Fruit fly (Drosophila melanogaster) whole organism, embryonic: ENCODE measurements around the gene CG14329.
A peak's percentile ranks its signal among the peaks of the same experiment; 100 is the strongest.

Experiments
- CG10565 ChIP-seq: fragments of 200-800 bp; sonication (Bioruptor generic); optimal IDR thresholded peaks from 3 replicates; lab custom pipeline; 2016; ENCODE audit warnings: missing biosample characterization, mild to moderate bottlenecking, missing genetic modification characterization
- CG11085 ChIP-seq: fragments of 200-800 bp; sonication (Bioruptor generic); IDR thresholded peaks from 2 replicates; pipeline ENCODE4 v1.3.6; 2022; ENCODE audit warnings: missing biosample characterization, missing genetic modification characterization
- CG15696 ChIP-seq: fragments of 200-800 bp; sonication (Bioruptor generic); optimal IDR thresholded peaks from 2 replicates; lab custom pipeline; 2019; ENCODE audit warnings: missing biosample characterization, mild to moderate bottlenecking, missing genetic modification characterization, moderate library complexity
- CG4282 ChIP-seq: fragments of 200-800 bp; sonication (Bioruptor generic); optimal IDR thresholded peaks from 2 replicates; lab custom pipeline; 2016; ENCODE audit warnings: missing biosample characterization, missing genetic modification characterization
- CTCF ChIP-seq: fragments of 200-800 bp; sonication (Bioruptor generic); optimal IDR thresholded peaks from 2 replicates; lab custom pipeline; 2017; ENCODE audit warnings: missing biosample characterization, mild to moderate bottlenecking, missing genetic modification characterization, moderate library complexity
- Hr39 ChIP-seq: fragments of >200 bp; optimal IDR thresholded peaks from 2 replicates; lab custom pipeline; 2017
- Nf-YB ChIP-seq: fragments of 200-800 bp; sonication (Bioruptor generic); optimal IDR thresholded peaks from 3 replicates; lab custom pipeline; 2019; ENCODE audit warnings: missing biosample characterization, mild to moderate bottlenecking, missing genetic modification characterization, moderate library complexity
- Sox102F ChIP-seq: fragments of 200-800 bp; sonication (Bioruptor generic); optimal IDR thresholded peaks from 2 replicates; lab custom pipeline; 2018; ENCODE audit warnings: missing biosample characterization, mild to moderate bottlenecking, missing genetic modification characterization, moderate library complexity
- al ChIP-seq: fragments of 200-800 bp; sonication (Bioruptor generic); IDR thresholded peaks from 2 replicates; pipeline ENCODE4 v1.3.6; 2022; ENCODE audit warnings: missing biosample characterization, missing genetic modification characterization
- bowl ChIP-seq: fragments of 200-800 bp; sonication (Bioruptor generic); IDR thresholded peaks from 2 replicates; pipeline ENCODE4 v1.3.6; 2022; ENCODE audit warnings: missing biosample characterization, missing genetic modification characterization
- stwl ChIP-seq: fragments of 200-800 bp; sonication (Bioruptor generic); optimal IDR thresholded peaks from 3 replicates; lab custom pipeline; 2018; ENCODE audit warnings: missing biosample characterization, mild to moderate bottlenecking, missing genetic modification characterization, moderate library complexity

DNA sequence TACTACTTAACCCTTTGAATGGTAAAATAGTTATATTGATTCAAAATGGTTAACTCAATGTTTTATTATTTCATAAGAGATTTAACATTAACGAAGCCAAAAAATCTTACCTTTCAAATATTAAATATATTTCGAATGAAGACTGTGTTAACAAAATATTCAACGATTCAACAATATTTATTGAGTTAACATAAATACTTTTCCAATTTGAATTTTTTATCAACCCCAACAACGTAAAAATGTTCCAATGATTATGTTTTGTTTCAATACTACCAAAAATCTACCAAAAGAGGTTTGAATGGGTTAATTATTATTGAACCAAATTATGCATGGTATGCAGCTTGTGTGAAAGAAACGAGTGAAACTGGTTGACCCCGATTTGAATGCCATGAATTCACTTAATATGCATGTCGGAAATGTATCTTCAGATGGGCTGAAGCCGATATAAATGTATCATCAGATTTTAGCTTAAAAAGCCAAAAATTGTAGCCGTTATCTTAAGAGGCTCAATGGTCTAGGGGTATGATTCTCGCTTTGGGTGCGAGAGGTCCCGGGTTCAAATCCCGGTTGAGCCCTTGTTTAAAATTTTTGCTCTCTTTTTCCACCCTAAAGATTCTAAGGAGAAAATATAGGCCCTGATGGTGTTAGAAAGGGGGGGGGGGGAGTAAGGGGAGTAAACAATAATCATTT, 22.2 kb downstream of the CG14329 start:
- TF ChIP-seq CG4282 (GFP tag; lab: Kevin White, UChicago) (no peak), Hr39 (lab: Kevin White, UChicago) (no peak), al (GFP tag; lab: Robert Waterston, UW) (no peak), CG11085 (GFP tag; lab: Robert Waterston, UW) (no peak), CG15696 (tag; lab: Kevin White, UChicago) (no peak), Sox102F (GFP tag; lab: Kevin White, UChicago) (peak; percentile 4), CG10565 (GFP tag; lab: Kevin White, UChicago) (no peak), bowl (GFP tag; lab: Robert Waterston, UW) (no peak), Nf-YB (GFP tag; lab: Kevin White, UChicago) (no peak), CTCF (GFP tag; lab: Kevin White, UChicago) (no peak), stwl (tag; lab: Kevin White, UChicago) (no peak)
